Fruit fly (Drosophila melanogaster) whole organism, prepupa: Measurements from ENCODE around the gene Lcp65Ag3.

Experiments used
- CG16779 ChIP-seq: fragments of 200-800 bp; sonication (Bioruptor generic); optimal IDR thresholded peaks from 3 replicates; lab custom pipeline; 2017; ENCODE audit warnings: missing biosample characterization, mild to moderate bottlenecking, missing genetic modification characterization
- Hr38 ChIP-seq: sonication (Bioruptor generic); optimal IDR thresholded peaks from 2 replicates; lab custom pipeline; 2016; ENCODE audit warnings: missing biosample characterization, missing genetic modification characterization
- Hr4 ChIP-seq: fragments of 200-800 bp; sonication (Bioruptor generic); optimal IDR thresholded peaks from 3 replicates; lab custom pipeline; 2016; ENCODE audit warnings: missing biosample characterization, missing genetic modification characterization
- Sox102F ChIP-seq: fragments of 200-800 bp; sonication (Bioruptor generic); optimal IDR thresholded peaks from 2 replicates; lab custom pipeline; 2016; ENCODE audit warnings: missing biosample characterization, mild to moderate bottlenecking, missing genetic modification characterization
- Sox14 ChIP-seq: fragments of 200-800 bp; sonication (Bioruptor generic); optimal IDR thresholded peaks from 3 replicates; lab custom pipeline; 2016; ENCODE audit warnings: missing biosample characterization, missing genetic modification characterization
- fkh ChIP-seq: fragments of 200-800 bp; sonication (Bioruptor generic); optimal IDR thresholded peaks from 3 replicates; lab custom pipeline; 2017; ENCODE audit warnings: missing biosample characterization, mild to moderate bottlenecking, missing genetic modification characterization, moderate library complexity
- ss ChIP-seq, 2 experiments: fragments of 200-800 bp; sonication (Bioruptor generic); optimal IDR thresholded peaks; 2 replicates in 1 of 2; 3 replicates in 1 of 2; lab custom pipeline; 2017 to 2018; ENCODE audit warnings: mild to moderate bottlenecking in 2 of 2, missing biosample characterization in 2 of 2, missing genetic modification characterization in 2 of 2, moderate library complexity in 1 of 2

DNA sequence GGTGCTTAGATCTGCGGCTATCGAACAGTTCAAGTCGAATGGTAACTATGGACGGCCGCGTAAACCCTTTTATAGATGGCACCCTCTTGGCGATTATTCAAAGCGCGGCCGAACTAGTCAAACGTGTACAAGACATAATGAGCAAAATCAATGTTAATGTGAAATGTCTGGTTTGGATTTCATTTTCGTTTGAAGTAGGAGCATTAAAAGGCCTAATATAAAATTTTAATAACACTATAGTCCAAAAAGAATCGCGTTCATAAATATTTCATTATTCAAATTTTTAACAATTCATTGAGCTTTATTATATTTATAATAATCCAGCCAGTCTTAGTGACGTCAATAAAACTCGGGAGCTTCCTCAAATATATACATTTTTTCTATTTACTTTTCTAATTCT lies at the start of gene Lcp65Ag3:
- TF ChIP-seq Hr4 (no peak), fkh (no peak), Sox14 (GFP tag; lab: Kevin White, UChicago) (no peak), CG16779 (tag; lab: Kevin White, UChicago) (no peak), Sox102F (GFP tag; lab: Kevin White, UChicago) (no peak), ss (GFP tag; optimal IDR thresholded peaks at IDR 0.05; lab: Kevin White, UChicago) (no peak), Hr38 (GFP tag; lab: Kevin White, UChicago) (no peak)
